Worm (Caenorhabditis elegans) whole organism, L1 larva: ENCODE results near the gene mogs-1.
A peak's percentile ranks its signal among the peaks of the same experiment; 100 is the strongest.

ENCODE experiments used
- C04F5.9 ChIP-seq: sonication (generic microtip); optimal IDR thresholded peaks from 2 replicates; lab custom pipeline; 2016; ENCODE audit warnings: missing genetic modification characterization, missing compliant biosample characterization
- C16A3.4 ChIP-seq: fragments of 150-350 bp; optimal IDR thresholded peaks from 2 replicates; lab custom pipeline; 2014; ENCODE audit warnings: missing biosample characterization, missing genetic modification characterization
- Y116A8C.19 ChIP-seq: sonication (generic microtip); optimal IDR thresholded peaks from 2 replicates; lab custom pipeline; 2016; ENCODE audit warnings: missing compliant biosample characterization, missing genetic modification characterization, borderline replicate concordance
- aha-1 ChIP-seq: fragments of 150-350 bp; optimal IDR thresholded peaks from 2 replicates; lab custom pipeline; 2014; ENCODE audit warnings: missing biosample characterization, missing genetic modification characterization
- aly-2 ChIP-seq: fragments of 150-350 bp; optimal IDR thresholded peaks from 2 replicates; lab custom pipeline; 2014; ENCODE audit warnings: missing biosample characterization, missing genetic modification characterization
- ama-1 ChIP-seq: fragments of 150-350 bp; optimal IDR thresholded peaks from 2 replicates; lab custom pipeline; 2014
- ceh-82 ChIP-seq, 3 experiments: fragments of 150-350 bp in 1 of 3; sonication (generic microtip) in 2 of 3; optimal IDR thresholded peaks; 2 replicates each; lab custom pipeline; 2014 to 2017; ENCODE audit warnings: missing biosample characterization in 3 of 3, missing genetic modification characterization in 3 of 3
- ceh-88 ChIP-seq: fragments of 200-800 bp; sonication (Bioruptor generic); IDR thresholded peaks from 2 replicates; pipeline ENCODE4 v1.3.6; 2022; ENCODE audit warnings: missing genetic modification characterization, missing compliant biosample characterization
- ceh-90 ChIP-seq: sonication (generic microtip); optimal IDR thresholded peaks from 2 replicates; lab custom pipeline; 2016; ENCODE audit warnings: missing genetic modification characterization, missing compliant biosample characterization
- ces-1 ChIP-seq: fragments of 150-350 bp; optimal IDR thresholded peaks from 2 replicates; lab custom pipeline; 2014; ENCODE audit warnings: missing biosample characterization, missing genetic modification reagents, missing genetic modification characterization
- dpl-1 ChIP-seq, 3 experiments: fragments of 150-350 bp in 2 of 3; sonication (generic microtip) in 1 of 3; optimal IDR thresholded peaks; 2 replicates each; lab custom pipeline; 2014 to 2017; ENCODE audit warnings: missing biosample characterization in 3 of 3, missing genetic modification characterization in 3 of 3, missing genetic modification reagents in 3 of 3
- dsc-1 ChIP-seq: sonication (generic microtip); optimal IDR thresholded peaks from 2 replicates; lab custom pipeline; 2016; ENCODE audit warnings: mild to moderate bottlenecking, missing genetic modification characterization, missing compliant biosample characterization
- elt-2 ChIP-seq: sonication (generic microtip); optimal IDR thresholded peaks from 2 replicates; lab custom pipeline; 2016; ENCODE audit warnings: missing genetic modification characterization, mild to moderate bottlenecking, inconsistent platforms, missing compliant biosample characterization, missing genetic modification reagents
- elt-3 ChIP-seq, 6 experiments: fragments of 150-350 bp in 1 of 6; sonication (generic microtip); optimal IDR thresholded peaks; 2 replicates each; lab custom pipeline; 2017 to 2018; ENCODE audit warnings: missing biosample characterization in 6 of 6, missing genetic modification characterization in 6 of 6, inconsistent platforms in 1 of 6
- ets-5 ChIP-seq: fragments of 200-800 bp; sonication (Bioruptor generic); IDR thresholded peaks from 2 replicates; pipeline ENCODE4 v1.3.6; 2022; ENCODE audit warnings: missing genetic modification characterization, missing compliant biosample characterization
- fkh-10 ChIP-seq: sonication (generic microtip); optimal IDR thresholded peaks from 2 replicates; lab custom pipeline; 2017; ENCODE audit warnings: missing biosample characterization, missing genetic modification reagents, missing genetic modification characterization
- fkh-4 ChIP-seq: sonication (generic microtip); optimal IDR thresholded peaks from 2 replicates; lab custom pipeline; 2016; ENCODE audit warnings: missing compliant biosample characterization, missing genetic modification characterization, borderline replicate concordance
- fos-1 ChIP-seq: fragments of 150-350 bp; optimal IDR thresholded peaks from 2 replicates; lab custom pipeline; 2014; ENCODE audit warnings: missing biosample characterization, missing genetic modification characterization
- hlh-4 ChIP-seq: sonication (generic microtip); optimal IDR thresholded peaks from 2 replicates; lab custom pipeline; 2016; ENCODE audit warnings: mild to moderate bottlenecking, missing genetic modification characterization, missing compliant biosample characterization
- hpl-2 ChIP-seq: fragments of 150-350 bp; optimal IDR thresholded peaks from 2 replicates; lab custom pipeline; 2014; ENCODE audit warnings: missing biosample characterization, missing genetic modification reagents, missing genetic modification characterization
- isw-1 ChIP-seq: fragments of 200-800 bp; sonication (Bioruptor generic); IDR thresholded peaks from 2 replicates; pipeline ENCODE4 v1.3.6; 2022; ENCODE audit warnings: missing genetic modification characterization, missing compliant biosample characterization
- jun-1 ChIP-seq: fragments of 150-350 bp; optimal IDR thresholded peaks from 2 replicates; lab custom pipeline; 2014; ENCODE audit warnings: missing biosample characterization, missing genetic modification reagents, missing genetic modification characterization
- lin-14 ChIP-seq: fragments of 200-800 bp; sonication (Bioruptor generic); optimal IDR thresholded peaks from 2 replicates; lab custom pipeline; 2018; ENCODE audit warnings: mild to moderate bottlenecking, missing genetic modification characterization, moderate library complexity, missing compliant biosample characterization
- lin-35 ChIP-seq, 2 experiments: fragments of 150-350 bp; optimal IDR thresholded peaks; 2 replicates each; lab custom pipeline; 2014; ENCODE audit warnings: missing biosample characterization in 2 of 2, missing genetic modification characterization in 2 of 2, missing genetic modification reagents in 2 of 2
- lin-39 ChIP-seq: fragments of 150-350 bp; optimal IDR thresholded peaks from 2 replicates; lab custom pipeline; 2014; ENCODE audit warnings: missing biosample characterization, missing genetic modification reagents, missing genetic modification characterization
- lir-3 ChIP-seq: sonication (generic microtip); optimal IDR thresholded peaks from 2 replicates; lab custom pipeline; 2016; ENCODE audit warnings: mild to moderate bottlenecking, missing genetic modification characterization, moderate library complexity, missing compliant biosample characterization; ENCODE audit not compliant: poor library complexity
- lsy-2 ChIP-seq, 2 experiments: fragments of 150-350 bp; optimal IDR thresholded peaks; 2 replicates each; lab custom pipeline; 2014; ENCODE audit warnings: missing biosample characterization in 2 of 2, missing genetic modification characterization in 2 of 2
- mab-9 ChIP-seq: fragments of 200-800 bp; sonication (Bioruptor generic); IDR thresholded peaks from 2 replicates; pipeline ENCODE4 v1.3.6; 2022; ENCODE audit warnings: missing genetic modification reagents, missing genetic modification characterization, missing compliant biosample characterization
- mdl-1 ChIP-seq, 2 experiments: fragments of 150-350 bp; optimal IDR thresholded peaks; 2 replicates each; lab custom pipeline; 2014 to 2017; ENCODE audit warnings: missing biosample characterization in 2 of 2, missing genetic modification characterization in 2 of 2, inconsistent platforms in 1 of 2
- nhr-12 ChIP-seq: sonication (generic microtip); optimal IDR thresholded peaks from 2 replicates; lab custom pipeline; 2017; ENCODE audit warnings: missing biosample characterization, missing genetic modification characterization
- nhr-19 ChIP-seq: fragments of 200-800 bp; sonication (Bioruptor generic); conservative IDR thresholded peaks from 2 replicates; pipeline ENCODE4 v1.3.6; 2022; ENCODE audit warnings: missing genetic modification characterization, missing compliant biosample characterization
- nhr-20 ChIP-seq: sonication (generic microtip); optimal IDR thresholded peaks from 2 replicates; lab custom pipeline; 2016; ENCODE audit warnings: mild to moderate bottlenecking, missing genetic modification characterization, missing compliant biosample characterization
- nhr-237 ChIP-seq: fragments of 150-350 bp; optimal IDR thresholded peaks from 2 replicates; lab custom pipeline; 2014; ENCODE audit warnings: missing biosample characterization, missing genetic modification characterization
- nhr-28 ChIP-seq: fragments of 150-350 bp; optimal IDR thresholded peaks from 2 replicates; lab custom pipeline; 2014; ENCODE audit warnings: missing biosample characterization, missing genetic modification characterization
- nhr-84 ChIP-seq: sonication (generic microtip); optimal IDR thresholded peaks from 2 replicates; lab custom pipeline; 2017; ENCODE audit warnings: missing biosample characterization, missing genetic modification characterization
- nhr-85 ChIP-seq: sonication (generic microtip); peaks from one replicate; lab custom pipeline; 2016; ENCODE audit warnings: missing genetic modification characterization, inconsistent platforms, missing compliant biosample characterization
- pax-3 ChIP-seq: fragments of 200-800 bp; sonication (Bioruptor generic); optimal IDR thresholded peaks from 2 replicates; lab custom pipeline; 2018; ENCODE audit warnings: mild to moderate bottlenecking, missing genetic modification characterization, moderate library complexity, missing compliant biosample characterization
- pqm-1 ChIP-seq: sonication (generic microtip); optimal IDR thresholded peaks from 3 replicates; lab custom pipeline; 2017; ENCODE audit warnings: missing biosample characterization, missing genetic modification characterization
- rnt-1 ChIP-seq: sonication (generic microtip); optimal IDR thresholded peaks from 2 replicates; lab custom pipeline; 2016; ENCODE audit warnings: mild to moderate bottlenecking, missing genetic modification characterization, moderate library complexity, missing compliant biosample characterization
- skn-1 ChIP-seq: fragments of 150-350 bp; optimal IDR thresholded peaks from 2 replicates; lab custom pipeline; 2014; ENCODE audit warnings: missing biosample characterization, missing genetic modification characterization
- snpc-4 ChIP-seq: fragments of 150-350 bp; optimal IDR thresholded peaks from 2 replicates; lab custom pipeline; 2014; ENCODE audit warnings: missing biosample characterization, missing genetic modification characterization
- snu-23 ChIP-seq: sonication (generic microtip); optimal IDR thresholded peaks from 2 replicates; lab custom pipeline; 2016; ENCODE audit warnings: missing genetic modification characterization, missing compliant biosample characterization
- sox-4 ChIP-seq: sonication (generic microtip); optimal IDR thresholded peaks from 2 replicates; lab custom pipeline; 2016; ENCODE audit warnings: missing genetic modification characterization, missing compliant biosample characterization
- sptf-1 ChIP-seq: fragments of 150-350 bp; optimal IDR thresholded peaks from 2 replicates; lab custom pipeline; 2014; ENCODE audit warnings: missing biosample characterization, missing genetic modification characterization
- sup-37 ChIP-seq: fragments of 200-800 bp; sonication (Bioruptor generic); optimal IDR thresholded peaks from 2 replicates; lab custom pipeline; 2018; ENCODE audit warnings: mild to moderate bottlenecking, missing genetic modification characterization, missing compliant biosample characterization
- swsn-7 ChIP-seq: sonication (generic microtip); optimal IDR thresholded peaks from 2 replicates; lab custom pipeline; 2016; ENCODE audit warnings: missing genetic modification characterization, missing compliant biosample characterization
- unc-130 ChIP-seq: fragments of 150-350 bp; optimal IDR thresholded peaks from 2 replicates; lab custom pipeline; 2017; ENCODE audit warnings: missing biosample characterization, missing genetic modification characterization, inconsistent platforms
- unc-30 ChIP-seq: sonication (generic microtip); optimal IDR thresholded peaks from 2 replicates; lab custom pipeline; 2017; ENCODE audit warnings: missing biosample characterization, missing genetic modification characterization
- unc-62 ChIP-seq: fragments of 150-350 bp; optimal IDR thresholded peaks from 2 replicates; lab custom pipeline; 2014; ENCODE audit warnings: missing biosample characterization, missing genetic modification reagents, missing genetic modification characterization
- unc-98 ChIP-seq: fragments of 200-800 bp; sonication (Bioruptor generic); IDR thresholded peaks from 2 replicates; pipeline ENCODE4 v1.3.6; 2022; ENCODE audit warnings: missing genetic modification characterization, missing compliant biosample characterization
- vab-15 ChIP-seq: sonication (generic microtip); optimal IDR thresholded peaks from 2 replicates; lab custom pipeline; 2017; ENCODE audit warnings: missing genotype, mild to moderate bottlenecking, missing genetic modification characterization, missing compliant biosample characterization
- xbp-1 ChIP-seq: sonication (generic microtip); optimal IDR thresholded peaks from 2 replicates; lab custom pipeline; 2016; ENCODE audit warnings: missing genetic modification characterization, missing compliant biosample characterization
- zag-1 ChIP-seq: fragments of 150-350 bp; optimal IDR thresholded peaks from 2 replicates; lab custom pipeline; 2014; ENCODE audit warnings: missing biosample characterization, missing genetic modification characterization
- ztf-11 ChIP-seq, 2 experiments: sonication (generic microtip); optimal IDR thresholded peaks; 2 replicates each; lab custom pipeline; 2016 to 2017; ENCODE audit warnings: missing genetic modification characterization in 2 of 2, missing biosample characterization in 1 of 2, missing compliant biosample characterization in 1 of 2

Gene mogs-1

DNA sequence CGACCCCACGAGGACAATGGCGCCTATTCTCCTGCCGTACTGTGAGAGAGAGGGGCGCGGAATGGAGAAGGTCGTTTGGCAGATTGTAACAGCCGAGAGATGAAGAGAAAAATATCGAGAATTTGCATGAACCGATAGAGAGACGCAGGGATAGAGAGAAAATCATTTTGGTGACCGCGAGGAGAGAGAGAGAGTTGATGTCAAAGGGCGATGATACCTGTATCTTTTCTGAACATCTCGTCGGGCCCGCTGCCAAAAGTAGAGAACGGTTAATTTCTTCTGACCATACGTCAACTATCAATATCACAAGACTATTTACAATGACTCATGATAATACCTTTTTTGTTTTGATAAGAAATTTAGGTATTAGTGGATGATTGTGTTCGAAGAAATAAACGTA, 45.8 kb downstream of the mogs-1 start:
- TF ChIP-seq pqm-1 (tag; lab: Kevin White, UChicago) (no peak), fos-1 (tag; lab: Kevin White, UChicago) (no peak), dpl-1 (GFP tag; optimal IDR thresholded peaks at IDR 0.05; lab: Kevin White, UChicago) (peak in 2 of 3 experiments; percentile 6), nhr-85 (peak; percentile 97), dsc-1 (tag; lab: Kevin White, UChicago) (no peak), nhr-12 (tag; lab: Kevin White, UChicago) (no peak), lin-39 (tag; lab: Kevin White, UChicago) (no peak), snpc-4 (tag; lab: Kevin White, UChicago) (no peak), mdl-1 (tag; optimal IDR thresholded peaks at IDR 0.05; lab: Kevin White, UChicago) (peak in 1 of 2 experiments; percentile 69), nhr-20 (tag; lab: Kevin White, UChicago) (peak; percentile 77), snu-23 (GFP tag; lab: Kevin White, UChicago) (peak; percentile 77), aha-1 (no peak), ztf-11 (tag; optimal IDR thresholded peaks at IDR 0.05; lab: Kevin White, UChicago) (no peak), ets-5 (no peak), ceh-88 (GFP tag; lab: Robert Waterston, UW) (no peak), swsn-7 (tag; lab: Kevin White, UChicago) (peak; percentile 8), lsy-2 (tag; optimal IDR thresholded peaks at IDR 0.05; lab: Kevin White, UChicago) (peak; percentile 37 to 39), unc-98 (no peak), unc-30 (tag; lab: Kevin White, UChicago) (no peak), unc-130 (tag; lab: Kevin White, UChicago) (no peak), lin-35 (GFP tag; optimal IDR thresholded peaks at IDR 0.05; lab: Kevin White, UChicago) (peak; percentile 14 to 65), nhr-28 (tag; lab: Kevin White, UChicago) (no peak), unc-62 (no peak), aly-2 (tag; lab: Kevin White, UChicago) (no peak), zag-1 (tag; lab: Kevin White, UChicago) (no peak), ceh-82 (tag; optimal IDR thresholded peaks at IDR 0.05; lab: Kevin White, UChicago) (no peak), jun-1 (tag; lab: Kevin White, UChicago) (no peak), lin-14 (GFP tag; lab: Kevin White, UChicago) (peak; percentile 82), sptf-1 (tag; lab: Kevin White, UChicago) (no peak), mab-9 (GFP tag; lab: Robert Waterston, UW) (no peak), C04F5.9 (no peak), fkh-10 (no peak), skn-1 (tag; lab: Kevin White, UChicago) (peak; percentile 1), C16A3.4 (tag; lab: Kevin White, UChicago) (peak; percentile 38), lir-3 (tag; lab: Kevin White, UChicago) (no peak), elt-3 (tag; optimal IDR thresholded peaks at IDR 0.05; lab: Kevin White, UChicago) (peak in 3 of 6 experiments; percentile 12 to 77 (median 18)), vab-15 (tag; lab: Kevin White, UChicago) (no peak), hlh-4 (tag; lab: Kevin White, UChicago) (no peak), isw-1 (GFP tag; lab: Robert Waterston, UW) (no peak), ceh-90 (tag; lab: Kevin White, UChicago) (no peak), sup-37 (GFP tag; lab: Kevin White, UChicago) (no peak), elt-2 (tag; lab: Kevin White, UChicago) (no peak), pax-3 (tag; lab: Kevin White, UChicago) (no peak), fkh-4 (no peak), sox-4 (tag; lab: Kevin White, UChicago) (no peak), nhr-237 (tag; lab: Kevin White, UChicago) (no peak), hpl-2 (GFP tag; lab: Kevin White, UChicago) (no peak), Y116A8C.19 (tag; lab: Kevin White, UChicago) (no peak), nhr-19 (GFP tag; lab: Robert Waterston, UW) (peak; percentile 52), rnt-1 (peak; percentile 47), xbp-1 (tag; lab: Kevin White, UChicago) (peak; percentile 14), nhr-84 (no peak), ama-1 (lab: Kevin White, UChicago) (no peak), ces-1 (GFP tag; lab: Kevin White, UChicago) (no peak)
